Fruit fly (Drosophila melanogaster) whole organism, embryonic: ENCODE measurements around the gene pyd.

Experiments used
- Ada2b ChIP-seq: fragments of 200-800 bp; sonication (Bioruptor generic); IDR thresholded peaks from 2 replicates; pipeline ENCODE4 v1.3.6; 2022; ENCODE audit warnings: missing biosample characterization, missing genetic modification characterization
- BEAF-32 ChIP-seq: fragments of 200-800 bp; sonication (Bioruptor generic); optimal IDR thresholded peaks from 3 replicates; lab custom pipeline; 2017; ENCODE audit warnings: missing biosample characterization, missing genetic modification characterization, mild to moderate bottlenecking, moderate library complexity, missing genetic modification reagents
- CG10147 ChIP-seq: fragments of 200-800 bp; sonication (Bioruptor generic); optimal IDR thresholded peaks from 2 replicates; lab custom pipeline; 2019; ENCODE audit warnings: missing biosample characterization, mild to moderate bottlenecking, missing genetic modification characterization, moderate library complexity
- CG10979 ChIP-seq: fragments of 200-800 bp; sonication (Bioruptor generic); optimal IDR thresholded peaks from 2 replicates; lab custom pipeline; 2018; ENCODE audit warnings: missing biosample characterization, mild to moderate bottlenecking, missing genetic modification characterization, moderate library complexity
- CG11247 ChIP-seq: fragments of 200-800 bp; sonication (Bioruptor generic); IDR thresholded peaks from 2 replicates; pipeline ENCODE4 v1.3.6; 2022; ENCODE audit warnings: missing biosample characterization, missing genetic modification characterization
- CG11560 ChIP-seq: fragments of 200-800 bp; sonication (Bioruptor generic); IDR thresholded peaks from 3 replicates; pipeline ENCODE4 v1.3.6; 2022; ENCODE audit warnings: missing biosample characterization, missing genetic modification characterization
- CG12744 ChIP-seq: fragments of 200-800 bp; sonication (Bioruptor generic); optimal IDR thresholded peaks from 2 replicates; lab custom pipeline; 2016; ENCODE audit warnings: missing biosample characterization, missing genetic modification characterization
- CG13894 ChIP-seq: fragments of 200-800 bp; sonication (Bioruptor generic); optimal IDR thresholded peaks from 3 replicates; lab custom pipeline; 2018; ENCODE audit warnings: missing biosample characterization, mild to moderate bottlenecking, missing genetic modification characterization, moderate library complexity
- CG14441 ChIP-seq: fragments of 200-800 bp; sonication (Bioruptor generic); IDR thresholded peaks from 2 replicates; pipeline ENCODE4 v1.3.6; 2022; ENCODE audit warnings: missing biosample characterization, missing genetic modification characterization
- CG15479 ChIP-seq: fragments of 200-800 bp; sonication (Bioruptor generic); optimal IDR thresholded peaks from 3 replicates; lab custom pipeline; 2019; ENCODE audit warnings: missing biosample characterization, mild to moderate bottlenecking, missing genetic modification characterization, moderate library complexity
- CG16815 ChIP-seq: fragments of 200-800 bp; sonication (Bioruptor generic); optimal IDR thresholded peaks from 3 replicates; lab custom pipeline; 2017; ENCODE audit warnings: missing biosample characterization, mild to moderate bottlenecking, missing genetic modification characterization
- CG18011 ChIP-seq: fragments of 200-800 bp; sonication (Bioruptor generic); optimal IDR thresholded peaks from 2 replicates; lab custom pipeline; 2017; ENCODE audit warnings: missing biosample characterization, missing genetic modification characterization, mild to moderate bottlenecking, moderate library complexity, missing genotype
- CG18262 ChIP-seq: fragments of 200-800 bp; optimal IDR thresholded peaks from 3 replicates; lab custom pipeline; 2019; ENCODE audit warnings: missing biosample characterization, mild to moderate bottlenecking, missing genetic modification characterization, moderate library complexity
- CG3065 ChIP-seq: fragments of 200-800 bp; sonication (Bioruptor generic); optimal IDR thresholded peaks from 2 replicates; lab custom pipeline; 2016; ENCODE audit warnings: missing biosample characterization, missing genetic modification characterization
- CG33557 ChIP-seq: fragments of 200-800 bp; sonication (Bioruptor generic); optimal IDR thresholded peaks from 2 replicates; lab custom pipeline; 2019; ENCODE audit warnings: missing biosample characterization, mild to moderate bottlenecking, missing genetic modification characterization, moderate library complexity
- CG34422 ChIP-seq: fragments of 200-800 bp; sonication (Bioruptor generic); IDR thresholded peaks from 3 replicates; pipeline ENCODE4 v1.3.6; 2022; ENCODE audit warnings: missing biosample characterization, missing genetic modification characterization
- CG4328 ChIP-seq: fragments of 200-800 bp; sonication (Bioruptor generic); optimal IDR thresholded peaks from 3 replicates; lab custom pipeline; 2017; ENCODE audit warnings: missing biosample characterization, missing genetic modification reagents, missing genetic modification characterization
- CG4424 ChIP-seq: fragments of 200-800 bp; sonication (Bioruptor generic); optimal IDR thresholded peaks from 3 replicates; lab custom pipeline; 2016; ENCODE audit warnings: missing biosample characterization, missing genetic modification characterization
- CG6765 ChIP-seq: fragments of 200-800 bp; sonication (Bioruptor generic); optimal IDR thresholded peaks from 3 replicates; lab custom pipeline; 2017; ENCODE audit warnings: missing biosample characterization, mild to moderate bottlenecking, missing genetic modification characterization
- CG7786 ChIP-seq: fragments of 200-800 bp; sonication (Bioruptor generic); optimal IDR thresholded peaks from 2 replicates; lab custom pipeline; 2016; ENCODE audit warnings: missing biosample characterization, missing genetic modification characterization
- CG7839 ChIP-seq: fragments of 200-800 bp; sonication (Bioruptor generic); optimal IDR thresholded peaks from 3 replicates; lab custom pipeline; 2018; ENCODE audit warnings: missing biosample characterization, mild to moderate bottlenecking, missing genetic modification characterization, moderate library complexity
- CG8388 ChIP-seq: fragments of 200-800 bp; sonication (Bioruptor generic); optimal IDR thresholded peaks from 2 replicates; lab custom pipeline; 2019; ENCODE audit warnings: missing biosample characterization, mild to moderate bottlenecking, missing genetic modification characterization, moderate library complexity
- CG8765 ChIP-seq: fragments of 200-800 bp; sonication (Bioruptor generic); IDR thresholded peaks from 2 replicates; pipeline ENCODE4 v1.3.6; 2022; ENCODE audit warnings: missing biosample characterization, missing genetic modification characterization
- CoRest ChIP-seq: fragments of 200-800 bp; sonication (Bioruptor generic); optimal IDR thresholded peaks from 3 replicates; lab custom pipeline; 2018; ENCODE audit warnings: missing biosample characterization, mild to moderate bottlenecking, missing genetic modification characterization, moderate library complexity
- D19A ChIP-seq: fragments of 200-800 bp; optimal IDR thresholded peaks from 3 replicates; lab custom pipeline; 2019; ENCODE audit warnings: missing biosample characterization, mild to moderate bottlenecking, missing genetic modification characterization, moderate library complexity
- Deaf1 ChIP-seq: fragments of 200-800 bp; optimal IDR thresholded peaks from 3 replicates; lab custom pipeline; 2019; ENCODE audit warnings: missing biosample characterization, mild to moderate bottlenecking, missing genetic modification characterization, moderate library complexity
- Dip2 ChIP-seq: fragments of 200-800 bp; sonication (Bioruptor generic); IDR thresholded peaks from 2 replicates; pipeline ENCODE4 v1.3.6; 2022; ENCODE audit warnings: missing biosample characterization, missing genetic modification characterization
- Hey ChIP-seq: fragments of 200-800 bp; sonication (Bioruptor generic); optimal IDR thresholded peaks from 3 replicates; lab custom pipeline; 2018; ENCODE audit warnings: missing biosample characterization, mild to moderate bottlenecking, missing genetic modification characterization
- Hr39 ChIP-seq: fragments of >200 bp; optimal IDR thresholded peaks from 2 replicates; lab custom pipeline; 2017
- Mes4 ChIP-seq: fragments of 200-800 bp; sonication (Bioruptor generic); optimal IDR thresholded peaks from 2 replicates; lab custom pipeline; 2016; ENCODE audit warnings: missing biosample characterization, missing genetic modification characterization
- Mrtf ChIP-seq: fragments of 200-800 bp; sonication (Bioruptor generic); IDR thresholded peaks from 3 replicates; pipeline ENCODE4 v1.3.6; 2022; ENCODE audit warnings: missing biosample characterization, missing genetic modification characterization
- NC2β ChIP-seq: fragments of 200-800 bp; sonication (Bioruptor generic); optimal IDR thresholded peaks from 2 replicates; lab custom pipeline; 2016; ENCODE audit warnings: missing biosample characterization, missing genetic modification characterization
- Rx ChIP-seq: fragments of 200-800 bp; sonication (Bioruptor generic); IDR thresholded peaks from 2 replicates; pipeline ENCODE4 v1.3.6; 2022; ENCODE audit warnings: missing biosample characterization, missing genetic modification characterization
- Side ChIP-seq: fragments of 200-800 bp; sonication (Bioruptor generic); optimal IDR thresholded peaks from 2 replicates; lab custom pipeline; 2016; ENCODE audit warnings: missing biosample characterization, missing genetic modification characterization
- ac ChIP-seq: fragments of 200-800 bp; sonication (Bioruptor generic); optimal IDR thresholded peaks from 3 replicates; lab custom pipeline; 2017; ENCODE audit warnings: missing biosample characterization, mild to moderate bottlenecking, missing genetic modification characterization
- ap ChIP-seq: fragments of 200-800 bp; sonication (Bioruptor generic); IDR thresholded peaks from 2 replicates; pipeline ENCODE4 v1.3.6; 2022; ENCODE audit warnings: missing biosample characterization, missing genetic modification characterization
- ara ChIP-seq: fragments of 200-800 bp; sonication (Bioruptor generic); IDR thresholded peaks from 2 replicates; pipeline ENCODE4 v1.3.6; 2022; ENCODE audit warnings: missing biosample characterization, missing genetic modification characterization
- ash1 ChIP-seq: fragments of 200-800 bp; sonication (Bioruptor generic); optimal IDR thresholded peaks from 2 replicates; lab custom pipeline; 2018; ENCODE audit warnings: missing biosample characterization, mild to moderate bottlenecking, missing genetic modification characterization
- az2 ChIP-seq: fragments of 200-800 bp; sonication (Bioruptor generic); optimal IDR thresholded peaks from 3 replicates; lab custom pipeline; 2016; ENCODE audit warnings: missing biosample characterization, missing genetic modification characterization
- bab2 ChIP-seq: fragments of 200-800 bp; sonication (Bioruptor generic); optimal IDR thresholded peaks from 2 replicates; lab custom pipeline; 2016; ENCODE audit warnings: missing biosample characterization, missing genetic modification characterization
- dm ChIP-seq: fragments of 200-800 bp; sonication (Bioruptor generic); optimal IDR thresholded peaks from 3 replicates; lab custom pipeline; 2016; ENCODE audit warnings: missing biosample characterization, missing genetic modification characterization
- exex ChIP-seq: fragments of 200-800 bp; sonication (Bioruptor generic); optimal IDR thresholded peaks from 4 replicates; lab custom pipeline; 2018; ENCODE audit warnings: missing biosample characterization, mild to moderate bottlenecking, missing genetic modification characterization, moderate library complexity
- fd64A ChIP-seq: fragments of 200-800 bp; sonication (Bioruptor generic); optimal IDR thresholded peaks from 3 replicates; lab custom pipeline; 2018; ENCODE audit warnings: missing biosample characterization, mild to moderate bottlenecking, missing genetic modification characterization
- p53 ChIP-seq: fragments of 200-800 bp; sonication (Bioruptor generic); optimal IDR thresholded peaks from 2 replicates; lab custom pipeline; 2016; ENCODE audit warnings: missing biosample characterization, missing genetic modification characterization
- pho ChIP-seq: fragments of 200-800 bp; sonication (Bioruptor generic); optimal IDR thresholded peaks from 2 replicates; lab custom pipeline; 2016; ENCODE audit warnings: missing biosample characterization, missing genetic modification characterization
- pita ChIP-seq: fragments of 200-800 bp; sonication (Bioruptor generic); optimal IDR thresholded peaks from 2 replicates; lab custom pipeline; 2017; ENCODE audit warnings: missing biosample characterization, mild to moderate bottlenecking, missing genetic modification characterization
- schlank ChIP-seq: fragments of 200-800 bp; sonication (Bioruptor generic); optimal IDR thresholded peaks from 2 replicates; lab custom pipeline; 2018; ENCODE audit warnings: missing biosample characterization, mild to moderate bottlenecking, missing genetic modification characterization
- trh ChIP-seq: fragments of 200-800 bp; sonication (Bioruptor generic); optimal IDR thresholded peaks from 2 replicates; lab custom pipeline; 2016; ENCODE audit warnings: missing biosample characterization, missing genetic modification characterization
- tup ChIP-seq: fragments of 200-800 bp; sonication (Bioruptor generic); optimal IDR thresholded peaks from 2 replicates; lab custom pipeline; 2016; ENCODE audit warnings: missing biosample characterization, mild to moderate bottlenecking, missing genetic modification characterization, moderate library complexity
- vnd ChIP-seq: fragments of 200-800 bp; sonication (Bioruptor generic); IDR thresholded peaks from 3 replicates; pipeline ENCODE4 v1.3.6; 2022; ENCODE audit warnings: missing biosample characterization, missing genetic modification characterization; ENCODE audit not compliant: partially characterized antibody
- yki ChIP-seq: fragments of >200 bp; optimal IDR thresholded peaks from 3 replicates; lab custom pipeline; 2018

The pyd gene

DNA sequence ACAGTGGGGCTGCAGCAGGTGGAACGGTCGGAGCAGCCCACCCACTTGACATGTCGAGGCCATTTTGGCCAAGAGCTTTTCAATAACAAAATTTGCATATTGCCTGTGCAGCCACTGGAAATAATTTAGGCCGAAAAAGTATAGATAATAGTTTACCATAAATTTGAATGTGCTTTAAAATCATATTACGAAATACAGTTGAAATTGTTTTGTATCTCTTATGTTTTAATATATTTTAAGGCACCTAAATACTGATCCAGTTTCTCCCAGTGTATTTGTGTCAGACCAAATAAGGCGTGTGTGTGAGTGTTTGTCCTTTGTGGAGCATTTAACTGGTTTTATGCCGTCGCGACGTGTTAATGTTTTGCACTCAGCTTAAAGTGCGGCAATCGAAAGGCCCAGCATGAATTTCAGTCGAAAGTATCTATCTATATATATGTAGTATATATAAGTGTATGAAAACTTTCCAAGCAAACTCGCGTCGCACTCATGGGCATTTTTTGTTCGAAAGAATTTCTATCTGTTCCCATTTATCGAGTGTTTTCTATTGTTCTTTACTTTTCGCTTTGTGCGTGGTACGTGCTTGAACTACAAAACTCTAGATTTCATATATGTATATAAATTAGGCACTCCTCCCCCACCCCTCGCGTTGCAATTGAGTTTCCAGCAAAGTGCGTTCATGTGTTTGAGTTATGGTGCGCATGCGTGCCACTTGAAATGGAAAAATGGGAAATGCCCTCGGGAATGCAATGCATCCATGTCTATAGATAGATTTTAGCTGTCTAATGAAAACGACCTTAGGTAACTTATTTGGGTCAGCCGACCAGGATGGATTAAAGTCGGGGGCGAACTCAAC is 82.1 kb downstream of the pyd start (continued):
- TF ChIP-seq fd64A, result no peak
- no peak for TF ChIP-seq Deaf1 (tag; lab: Kevin White, UChicago)
- no peak for TF ChIP-seq CG11560
- no peak for TF ChIP-seq Side (GFP tag; lab: Kevin White, UChicago)
- TF ChIP-seq exex (tag; lab: Kevin White, UChicago), result no peak
- TF ChIP-seq ash1 (GFP tag; lab: Kevin White, UChicago), result no peak
- peak; percentile 56 for TF ChIP-seq CG8388 (GFP tag; lab: Kevin White, UChicago)
- TF ChIP-seq CG13894 (tag; lab: Kevin White, UChicago), result no peak
- no peak for TF ChIP-seq CG33557 (GFP tag; lab: Kevin White, UChicago)
- no peak for TF ChIP-seq CG3065 (GFP tag; lab: Kevin White, UChicago)
- no peak for TF ChIP-seq yki (lab: Kevin White, UChicago)
- peak; percentile 2 for TF ChIP-seq Mes4 (GFP tag; lab: Kevin White, UChicago)
- TF ChIP-seq ap, result no peak
- no peak for TF ChIP-seq pita
- no peak for TF ChIP-seq CG12744 (GFP tag; lab: Kevin White, UChicago)
- peak; percentile 26; the same call in 1 of the 2 replicates for TF ChIP-seq CG8765 (GFP tag; lab: Robert Waterston, UW)
- peak; percentile 59 for TF ChIP-seq CG10979 (tag; lab: Kevin White, UChicago)
- 0 out of 3 replicates have a peak, but pooled peaks have one; percentile 21 for TF ChIP-seq CG34422
- peak; percentile 38 for TF ChIP-seq CG4424 (GFP tag; lab: Kevin White, UChicago)
- TF ChIP-seq vnd (GFP tag; lab: Robert Waterston, UW), result no peak
- TF ChIP-seq CG7786 (GFP tag; lab: Kevin White, UChicago), result no peak
- TF ChIP-seq az2 (GFP tag; lab: Kevin White, UChicago), result peak; percentile 24
- no peak for TF ChIP-seq CG18011 (GFP tag; lab: Kevin White, UChicago)
- TF ChIP-seq ara (GFP tag; lab: Robert Waterston, UW), result peak; percentile 47
- TF ChIP-seq CG16815 (GFP tag; lab: Kevin White, UChicago), result peak; percentile 37
- no peak for TF ChIP-seq p53 (GFP tag; lab: Kevin White, UChicago)
- peak; percentile 25 for TF ChIP-seq D19A (tag; lab: Kevin White, UChicago)
- no peak for TF ChIP-seq bab2 (GFP tag; lab: Kevin White, UChicago)
- TF ChIP-seq NC2β (GFP tag; lab: Kevin White, UChicago), result no peak
- TF ChIP-seq Rx (GFP tag; lab: Robert Waterston, UW), result no peak
- TF ChIP-seq dm (GFP tag; lab: Kevin White, UChicago), result no peak
- peak; percentile 43 for TF ChIP-seq CG7839 (tag; lab: Kevin White, UChicago)
- TF ChIP-seq CG15479, result no peak
- no peak for TF ChIP-seq CG6765 (GFP tag; lab: Kevin White, UChicago)
- no peak for TF ChIP-seq CG4328
- no peak for TF ChIP-seq BEAF-32 (GFP tag; lab: Kevin White, UChicago)
- no peak for TF ChIP-seq schlank (tag; lab: Kevin White, UChicago)
- no peak for TF ChIP-seq Dip2 (GFP tag; lab: Robert Waterston, UW)
- no peak for TF ChIP-seq Ada2b (GFP tag; lab: Robert Waterston, UW)
- TF ChIP-seq CG10147, result no peak
- TF ChIP-seq Hr39 (lab: Kevin White, UChicago), result no peak
- peak; percentile 54 for TF ChIP-seq CG18262 (tag; lab: Kevin White, UChicago)
- TF ChIP-seq trh, result no peak
- peak; percentile 25 for TF ChIP-seq ac (GFP tag; lab: Kevin White, UChicago)
- no peak for TF ChIP-seq tup (GFP tag; lab: Kevin White, UChicago)
- TF ChIP-seq CG14441 (GFP tag; lab: Robert Waterston, UW), result no peak
- no peak for TF ChIP-seq Hey
- TF ChIP-seq CoRest (tag; lab: Kevin White, UChicago), result peak; percentile 43
- TF ChIP-seq Mrtf (GFP tag; lab: Robert Waterston, UW), result no peak
- TF ChIP-seq pho, result no peak
- TF ChIP-seq CG11247, result no peak
